Fruit fly (Drosophila melanogaster) whole organism, embryonic: Measurements from ENCODE around the gene sws.

Experiments
- CG10147 ChIP-seq: fragments of 200-800 bp; sonication (Bioruptor generic); optimal IDR thresholded peaks from 2 replicates; lab custom pipeline; 2019; ENCODE audit warnings: missing biosample characterization, mild to moderate bottlenecking, missing genetic modification characterization, moderate library complexity
- CG11398 ChIP-seq: fragments of 200-800 bp; sonication (Bioruptor generic); optimal IDR thresholded peaks from 2 replicates; lab custom pipeline; 2016; ENCODE audit warnings: missing biosample characterization, missing genetic modification characterization
- CG11504 ChIP-seq: fragments of 200-800 bp; sonication (Bioruptor generic); optimal IDR thresholded peaks from 3 replicates; lab custom pipeline; 2019; ENCODE audit warnings: missing biosample characterization, mild to moderate bottlenecking, missing genetic modification characterization, moderate library complexity
- CG12391 ChIP-seq: fragments of 200-800 bp; sonication (Bioruptor generic); optimal IDR thresholded peaks from 3 replicates; lab custom pipeline; 2018; ENCODE audit warnings: missing biosample characterization, mild to moderate bottlenecking, missing genetic modification characterization, moderate library complexity
- CG14710 ChIP-seq: fragments of 200-800 bp; sonication (Bioruptor generic); optimal IDR thresholded peaks from 3 replicates; lab custom pipeline; 2019; ENCODE audit warnings: missing biosample characterization, mild to moderate bottlenecking, missing genetic modification characterization, moderate library complexity
- CG17385 ChIP-seq: fragments of 200-800 bp; sonication (Bioruptor generic); optimal IDR thresholded peaks from 3 replicates; lab custom pipeline; 2018; ENCODE audit warnings: missing biosample characterization, mild to moderate bottlenecking, missing genetic modification characterization
- CG1832 ChIP-seq: fragments of 200-800 bp; sonication (Bioruptor generic); optimal IDR thresholded peaks from 2 replicates; lab custom pipeline; 2017; ENCODE audit warnings: missing biosample characterization, mild to moderate bottlenecking, missing genetic modification characterization, inconsistent platforms
- CG2678 ChIP-seq: fragments of 200-800 bp; sonication (Bioruptor generic); optimal IDR thresholded peaks from 3 replicates; lab custom pipeline; 2019; ENCODE audit warnings: missing biosample characterization, mild to moderate bottlenecking, missing genetic modification characterization, moderate library complexity
- CG3407 ChIP-seq: fragments of 200-800 bp; sonication (Bioruptor generic); optimal IDR thresholded peaks from 2 replicates; lab custom pipeline; 2018; ENCODE audit warnings: missing biosample characterization, mild to moderate bottlenecking, missing genetic modification characterization
- CG3847 ChIP-seq: fragments of 200-800 bp; sonication (Bioruptor generic); IDR thresholded peaks from 2 replicates; pipeline ENCODE4 v1.3.6; 2022; ENCODE audit warnings: missing biosample characterization, missing genetic modification characterization
- CG42726 ChIP-seq: fragments of 200-800 bp; sonication (Bioruptor generic); IDR thresholded peaks from 2 replicates; pipeline ENCODE4 v1.3.6; 2022; ENCODE audit warnings: missing biosample characterization, missing genetic modification characterization; ENCODE audit not compliant: partially characterized antibody
- CG7839 ChIP-seq: fragments of 200-800 bp; sonication (Bioruptor generic); optimal IDR thresholded peaks from 3 replicates; lab custom pipeline; 2018; ENCODE audit warnings: missing biosample characterization, mild to moderate bottlenecking, missing genetic modification characterization, moderate library complexity
- CG7963 ChIP-seq: fragments of 200-800 bp; sonication (Bioruptor generic); IDR thresholded peaks from 3 replicates; pipeline ENCODE4 v1.3.6; 2022; ENCODE audit warnings: missing biosample characterization, missing genetic modification characterization; ENCODE audit not compliant: partially characterized antibody
- CG9609 ChIP-seq: fragments of 200-800 bp; sonication (Bioruptor generic); optimal IDR thresholded peaks from 3 replicates; lab custom pipeline; 2016; ENCODE audit warnings: missing biosample characterization, missing genetic modification characterization
- CG9876 ChIP-seq: fragments of 200-800 bp; sonication (Bioruptor generic); optimal IDR thresholded peaks from 2 replicates; lab custom pipeline; 2016; ENCODE audit warnings: missing biosample characterization, missing genetic modification characterization
- CoRest ChIP-seq: fragments of 200-800 bp; sonication (Bioruptor generic); optimal IDR thresholded peaks from 3 replicates; lab custom pipeline; 2018; ENCODE audit warnings: missing biosample characterization, mild to moderate bottlenecking, missing genetic modification characterization, moderate library complexity
- Dref ChIP-seq: fragments of 200-800 bp; sonication (Bioruptor generic); IDR thresholded peaks from 2 replicates; pipeline ENCODE4 v1.3.6; 2022; ENCODE audit warnings: missing biosample characterization, missing genetic modification characterization
- Ets65A ChIP-seq: fragments of 200-800 bp; sonication (Bioruptor generic); peaks from one replicate; lab custom pipeline; 2016; ENCODE audit warnings: missing biosample characterization, missing genetic modification characterization
- Gug ChIP-seq: fragments of 200-800 bp; sonication (Bioruptor generic); IDR thresholded peaks from 4 replicates; pipeline ENCODE4 v1.3.6; 2022; ENCODE audit warnings: missing biosample characterization, missing genetic modification characterization
- HLH4C ChIP-seq: fragments of 200-800 bp; sonication (Bioruptor generic); IDR thresholded peaks from 3 replicates; pipeline ENCODE4 v1.3.6; 2022; ENCODE audit warnings: missing biosample characterization, missing genetic modification characterization; ENCODE audit not compliant: partially characterized antibody
- NK7.1 ChIP-seq: fragments of 200-800 bp; sonication (Bioruptor generic); optimal IDR thresholded peaks from 3 replicates; lab custom pipeline; 2016; ENCODE audit warnings: missing biosample characterization, missing genetic modification characterization
- Nf-YB ChIP-seq: fragments of 200-800 bp; sonication (Bioruptor generic); optimal IDR thresholded peaks from 3 replicates; lab custom pipeline; 2019; ENCODE audit warnings: missing biosample characterization, mild to moderate bottlenecking, missing genetic modification characterization, moderate library complexity
- Nf-YC ChIP-seq: fragments of 200-800 bp; optimal IDR thresholded peaks from 3 replicates; lab custom pipeline; 2019; ENCODE audit warnings: missing biosample characterization, mild to moderate bottlenecking, missing genetic modification characterization, moderate library complexity
- Scr ChIP-seq: fragments of 200-800 bp; sonication (Bioruptor generic); IDR thresholded peaks from 2 replicates; pipeline ENCODE4 v1.3.6; 2022; ENCODE audit warnings: missing biosample characterization, missing genetic modification characterization; ENCODE audit not compliant: partially characterized antibody
- YL-1 ChIP-seq: fragments of 200-800 bp; sonication (Bioruptor generic); optimal IDR thresholded peaks from 3 replicates; lab custom pipeline; 2017; ENCODE audit warnings: missing biosample characterization, mild to moderate bottlenecking, missing genetic modification characterization
- ase ChIP-seq: fragments of 200-800 bp; sonication (Bioruptor generic); IDR thresholded peaks from 3 replicates; pipeline ENCODE4 v1.3.6; 2022; ENCODE audit warnings: missing biosample characterization, missing genetic modification characterization
- ato ChIP-seq: fragments of 200-800 bp; sonication (Bioruptor generic); IDR thresholded peaks from 2 replicates; pipeline ENCODE4 v1.3.6; 2022; ENCODE audit warnings: missing biosample characterization, missing genetic modification characterization; ENCODE audit not compliant: partially characterized antibody
- cwo ChIP-seq: fragments of 200-800 bp; sonication (Bioruptor generic); optimal IDR thresholded peaks from 3 replicates; lab custom pipeline; 2017; ENCODE audit warnings: missing biosample characterization, missing genetic modification characterization, mild to moderate bottlenecking, moderate library complexity, missing genetic modification reagents
- dimm ChIP-seq: fragments of 200-800 bp; sonication (Bioruptor generic); IDR thresholded peaks from 2 replicates; pipeline ENCODE4 v1.3.6; 2022; ENCODE audit warnings: missing biosample characterization, missing genetic modification characterization
- dysf ChIP-seq: fragments of 200-800 bp; sonication (Bioruptor generic); IDR thresholded peaks from 3 replicates; pipeline ENCODE4 v1.3.6; 2022; ENCODE audit warnings: missing biosample characterization, missing genetic modification characterization
- en ChIP-seq: fragments of 200-800 bp; sonication (Bioruptor generic); optimal IDR thresholded peaks from 2 replicates; lab custom pipeline; 2016; ENCODE audit warnings: missing biosample characterization, missing genetic modification characterization
- ewg ChIP-seq: fragments of 200-800 bp; sonication (Bioruptor generic); optimal IDR thresholded peaks from 3 replicates; lab custom pipeline; 2017; ENCODE audit warnings: mild to moderate bottlenecking, missing biosample characterization, missing genetic modification reagents, missing genetic modification characterization
- exex ChIP-seq: fragments of 200-800 bp; sonication (Bioruptor generic); optimal IDR thresholded peaks from 4 replicates; lab custom pipeline; 2018; ENCODE audit warnings: missing biosample characterization, mild to moderate bottlenecking, missing genetic modification characterization, moderate library complexity
- fd3F ChIP-seq: fragments of 200-800 bp; sonication (Bioruptor generic); optimal IDR thresholded peaks from 2 replicates; lab custom pipeline; 2018; ENCODE audit warnings: missing biosample characterization, mild to moderate bottlenecking, missing genetic modification characterization, moderate library complexity
- lov ChIP-seq, 2 experiments: fragments of 200-800 bp in 1 of 2; fragments of >200 bp in 1 of 2; sonication (Bioruptor generic) in 1 of 2; IDR thresholded peaks in 1 of 2; optimal IDR thresholded peaks in 1 of 2; 2 replicates in 1 of 2; 3 replicates in 1 of 2; pipeline versions ENCODE4 v1.3.6 to Lab custom; 2017 to 2022; ENCODE audit warnings: missing biosample characterization in 1 of 2, missing genetic modification characterization in 1 of 2
- mld ChIP-seq: fragments of 200-800 bp; sonication (Bioruptor generic); IDR thresholded peaks from 3 replicates; pipeline ENCODE4 v1.3.6; 2022; ENCODE audit warnings: missing biosample characterization, missing genetic modification characterization; ENCODE audit not compliant: partially characterized antibody
- nerfin-1 ChIP-seq: fragments of 200-800 bp; sonication (Bioruptor generic); optimal IDR thresholded peaks from 3 replicates; lab custom pipeline; 2019; ENCODE audit warnings: missing biosample characterization, mild to moderate bottlenecking, missing genetic modification characterization, moderate library complexity
- phol ChIP-seq: fragments of 200-800 bp; sonication (Bioruptor generic); optimal IDR thresholded peaks from 3 replicates; lab custom pipeline; 2018; ENCODE audit warnings: missing biosample characterization, mild to moderate bottlenecking, missing genetic modification characterization, moderate library complexity
- pzg ChIP-seq: fragments of 200-800 bp; sonication (Bioruptor generic); optimal IDR thresholded peaks from 3 replicates; lab custom pipeline; 2018; ENCODE audit warnings: missing biosample characterization, mild to moderate bottlenecking, missing genetic modification characterization, moderate library complexity
- row ChIP-seq: fragments of 200-800 bp; sonication (Bioruptor generic); IDR thresholded peaks from 3 replicates; pipeline ENCODE4 v1.3.6; 2022; ENCODE audit warnings: missing biosample characterization, missing genetic modification characterization
- salm ChIP-seq: fragments of 200-800 bp; sonication (Bioruptor generic); optimal IDR thresholded peaks from 2 replicates; lab custom pipeline; 2018; ENCODE audit warnings: missing biosample characterization, mild to moderate bottlenecking, missing genetic modification characterization
- sna ChIP-seq: fragments of 200-800 bp; sonication (Bioruptor generic); IDR thresholded peaks from 2 replicates; pipeline ENCODE4 v1.3.6; 2022; ENCODE audit warnings: missing biosample characterization, missing genetic modification characterization; ENCODE audit not compliant: partially characterized antibody
- sob ChIP-seq: fragments of 200-800 bp; sonication (Bioruptor generic); IDR thresholded peaks from 2 replicates; pipeline ENCODE4 v1.3.6; 2022; ENCODE audit warnings: missing biosample characterization, missing genetic modification characterization
- stc ChIP-seq: fragments of 200-800 bp; sonication (Bioruptor generic); IDR thresholded peaks from 2 replicates; pipeline ENCODE4 v1.3.6; 2022; ENCODE audit warnings: missing biosample characterization, missing genetic modification characterization
- tio ChIP-seq: fragments of 200-800 bp; sonication (Bioruptor generic); optimal IDR thresholded peaks from 2 replicates; lab custom pipeline; 2017; ENCODE audit warnings: missing biosample characterization, missing genetic modification characterization, inconsistent platforms
- trem ChIP-seq: fragments of 200-800 bp; optimal IDR thresholded peaks from 3 replicates; lab custom pipeline; 2019; ENCODE audit warnings: missing biosample characterization, mild to moderate bottlenecking, missing genetic modification characterization, moderate library complexity
- zen2 ChIP-seq: fragments of 200-800 bp; sonication (Bioruptor generic); IDR thresholded peaks from 3 replicates; pipeline ENCODE4 v1.3.6; 2022; ENCODE audit warnings: missing biosample characterization, missing genetic modification characterization; ENCODE audit not compliant: partially characterized antibody

Gene sws

DNA sequence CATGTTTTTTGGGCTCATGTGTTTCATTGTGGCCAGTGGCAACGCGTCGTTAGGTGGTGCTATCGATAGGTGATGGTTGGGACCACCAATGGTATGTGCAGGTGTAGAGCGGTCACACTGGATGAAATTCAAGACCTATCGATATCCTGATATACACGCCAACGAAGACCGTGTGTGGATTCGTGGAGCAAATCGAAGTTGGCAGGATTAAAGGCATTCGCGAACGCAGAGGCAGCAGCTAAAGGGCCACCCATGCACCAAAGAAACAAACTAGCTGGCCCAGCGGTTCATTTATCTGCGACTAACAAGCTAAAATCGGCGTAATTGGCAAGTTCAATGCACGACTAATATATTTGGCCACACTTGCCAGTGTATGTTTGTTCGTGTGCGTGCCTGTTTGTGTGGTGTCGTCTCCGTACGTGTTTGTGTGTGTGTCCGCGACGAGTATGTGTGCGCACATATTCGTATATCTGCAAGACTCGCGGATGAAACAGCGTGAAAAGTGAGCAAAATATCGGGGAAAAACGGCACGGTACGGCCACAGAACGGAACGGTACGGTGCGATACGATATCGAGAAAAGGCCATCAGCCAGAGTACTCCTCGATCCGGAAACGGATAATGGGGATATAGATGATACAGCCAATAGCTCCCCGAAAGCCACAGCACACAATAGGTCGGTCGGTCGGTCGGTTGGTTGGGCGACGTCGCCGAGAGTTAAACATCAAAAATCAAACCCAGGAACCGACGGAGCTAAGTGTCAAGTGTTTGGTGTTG is 32.1 kb downstream of the sws start, which contains the start of gene Ubr3 (continued):
- TF ChIP-seq Ets65A (peak; percentile 80), cwo (GFP tag; lab: Kevin White, UChicago) (no peak), CG42726 (GFP tag; lab: Robert Waterston, UW) (peak; percentile 82), CG17385 (GFP tag; lab: Kevin White, UChicago) (no peak), CG3847 (GFP tag; lab: Robert Waterston, UW) (peak; percentile 32), Nf-YC (peak; percentile 57), trem (tag; lab: Kevin White, UChicago) (peak; percentile 56), CG9609 (GFP tag; lab: Kevin White, UChicago) (peak; percentile 2), CG7963 (GFP tag; lab: Robert Waterston, UW) (peak; percentile 74), Nf-YB (GFP tag; lab: Kevin White, UChicago) (peak; percentile 30), CG14710 (tag; lab: Kevin White, UChicago) (peak; percentile 52), lov (optimal IDR thresholded peaks at IDR 0.05; lab: Kevin White, UChicago) (no peak), lov (GFP tag; IDR thresholded peaks at IDR 0.05; lab: Robert Waterston, UW) (no peak), pzg (GFP tag; lab: Kevin White, UChicago) (peak; percentile 87), ato (GFP tag; lab: Robert Waterston, UW) (peak; percentile 59), HLH4C (GFP tag; lab: Robert Waterston, UW) (peak; percentile 81), phol (tag; lab: Kevin White, UChicago) (peak; percentile 20), mld (GFP tag; lab: Robert Waterston, UW) (peak; percentile 63; the same call in 2 of the 3 replicates), en (GFP tag; lab: Kevin White, UChicago) (no peak), dysf (GFP tag; lab: Robert Waterston, UW) (no peak), CG3407 (GFP tag; lab: Kevin White, UChicago) (no peak), CG12391 (tag; lab: Kevin White, UChicago) (peak; percentile 9), CG2678 (tag; lab: Kevin White, UChicago) (no peak), Gug (GFP tag; lab: Robert Waterston, UW) (no peak), NK7.1 (GFP tag; lab: Kevin White, UChicago) (no peak), sob (GFP tag; lab: Robert Waterston, UW) (no peak), ewg (GFP tag; lab: Kevin White, UChicago) (no peak), CG11398 (GFP tag; lab: Kevin White, UChicago) (peak; percentile 4), nerfin-1 (peak; percentile 22), ase (GFP tag; lab: Robert Waterston, UW) (no peak), CoRest (tag; lab: Kevin White, UChicago) (no peak), Dref (peak; percentile 87), CG11504 (tag; lab: Kevin White, UChicago) (peak; percentile 7), sna (GFP tag; lab: Robert Waterston, UW) (0 out of 2 replicates have a peak, but pooled peaks have one; percentile 50), Scr (GFP tag; lab: Robert Waterston, UW) (peak; percentile 78), dimm (GFP tag; lab: Robert Waterston, UW) (no peak), YL-1 (GFP tag; lab: Kevin White, UChicago) (peak; percentile 70), stc (no peak), fd3F (GFP tag; lab: Kevin White, UChicago) (no peak), zen2 (GFP tag; lab: Robert Waterston, UW) (no peak), row (GFP tag; lab: Robert Waterston, UW) (peak; percentile 26; the same call in 1 of the 3 replicates), CG7839 (tag; lab: Kevin White, UChicago) (peak; percentile 5), salm (no peak), exex (peak; percentile 7), CG10147 (GFP tag; lab: Kevin White, UChicago) (peak; percentile 39), CG9876 (peak; percentile 21), tio (GFP tag; lab: Kevin White, UChicago) (no peak), CG1832 (GFP tag; lab: Kevin White, UChicago) (no peak)
